Worm (Caenorhabditis elegans) whole organism, midembryonic: Measurements from ENCODE around the gene pcm-1.

Source experiments
- T22C8.4 ChIP-seq: fragments of 200-800 bp; sonication (Bioruptor generic); IDR thresholded peaks from 2 replicates; pipeline ENCODE4 v1.3.6; 2022; ENCODE audit warnings: missing genetic modification characterization, missing compliant biosample characterization
- cog-1 ChIP-seq: sonication (generic microtip); optimal IDR thresholded peaks from 2 replicates; lab custom pipeline; 2016; ENCODE audit warnings: missing genetic modification characterization, missing compliant biosample characterization
- flt-1 ChIP-seq: fragments of 200-800 bp; sonication (Bioruptor generic); IDR thresholded peaks from 2 replicates; pipeline ENCODE4 v1.3.6; 2022; ENCODE audit warnings: missing genetic modification characterization, missing compliant biosample characterization
- klf-2 ChIP-seq: fragments of 200-800 bp; sonication (Bioruptor generic); conservative IDR thresholded peaks from 2 replicates; pipeline ENCODE4 v1.3.6; 2022; ENCODE audit warnings: missing genetic modification reagents, missing genetic modification characterization, missing compliant biosample characterization
- med-1 ChIP-seq: sonication (generic microtip); optimal IDR thresholded peaks from 2 replicates; lab custom pipeline; 2017; ENCODE audit warnings: missing genetic modification characterization, mild to moderate bottlenecking, missing compliant biosample characterization, antibody characterized with exemption, missing genetic modification reagents; ENCODE audit not compliant: insufficient read depth
- ref-1 ChIP-seq: fragments of 200-800 bp; sonication (Bioruptor generic); conservative IDR thresholded peaks from 2 replicates; pipeline ENCODE4 v1.3.6; 2022; ENCODE audit warnings: missing genetic modification reagents, missing genetic modification characterization, missing compliant biosample characterization
- tab-1 ChIP-seq: fragments of 200-800 bp; sonication (Bioruptor generic); IDR thresholded peaks from 2 replicates; pipeline ENCODE4 v1.3.6; 2022; ENCODE audit warnings: missing genetic modification characterization, missing compliant biosample characterization
- ztf-23 ChIP-seq: fragments of 200-800 bp; sonication (Bioruptor generic); IDR thresholded peaks from 2 replicates; pipeline ENCODE4 v1.3.6; 2022; ENCODE audit warnings: missing genetic modification reagents, missing genetic modification characterization, missing compliant biosample characterization
- ztf-29 ChIP-seq: fragments of 200-800 bp; sonication (Bioruptor generic); IDR thresholded peaks from 2 replicates; pipeline ENCODE4 v1.3.6; 2022; ENCODE audit warnings: missing genetic modification reagents, missing genetic modification characterization, missing compliant biosample characterization

Gene pcm-1

DNA sequence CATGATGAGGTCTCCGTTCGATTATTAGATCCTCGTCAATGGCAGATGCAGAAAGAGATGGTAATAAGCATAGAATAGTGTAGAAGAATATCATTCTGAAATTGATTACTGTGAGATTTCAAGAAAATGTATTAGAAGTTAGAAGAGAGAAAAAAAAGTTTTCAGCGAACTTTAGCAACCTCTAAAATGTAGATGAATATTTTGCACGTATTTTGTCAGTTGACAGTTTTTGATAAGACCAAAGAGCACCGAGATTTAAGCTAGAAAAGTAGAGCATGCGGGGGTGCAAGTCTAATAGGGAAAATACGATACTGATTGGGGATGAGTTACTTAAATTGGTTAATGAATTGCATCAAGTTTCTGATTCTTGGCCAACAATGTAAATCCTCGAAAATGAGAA, 8.9 kb downstream of the pcm-1 start, which contains the start of gene M03F8.6:
M03F8.6 (minus strand) TSS at position 101 of the 400 bp plus-strand sequence.
- TF ChIP-seq ztf-29 (GFP tag; lab: Robert Waterston, UW) = no peak

DNA sequence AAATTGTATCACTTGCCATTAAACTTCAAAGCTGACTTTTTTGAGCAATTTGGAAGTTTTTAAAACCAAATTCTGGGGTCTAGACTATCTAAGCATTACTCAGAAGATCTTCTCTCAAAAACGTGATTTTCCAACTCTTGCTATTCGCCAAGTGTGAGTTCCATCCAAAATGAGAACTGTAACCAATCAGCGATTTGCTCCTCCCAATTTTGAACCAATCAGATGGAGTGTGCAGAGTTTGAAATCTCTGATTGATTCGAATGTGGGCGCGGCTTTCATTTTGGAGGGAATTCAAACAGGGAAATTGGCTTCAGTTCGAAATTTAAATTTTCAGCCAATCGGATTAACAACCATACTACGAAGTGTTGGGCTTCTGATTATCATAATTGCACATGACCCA, 10.6 kb downstream of the pcm-1 start:
- TF ChIP-seq flt-1 (GFP tag; lab: Robert Waterston, UW) (no peak), ztf-29 (GFP tag; lab: Robert Waterston, UW) (no peak), ref-1 (GFP tag; lab: Robert Waterston, UW) (no peak), med-1 (GFP tag; lab: Kevin White, UChicago) (no peak), tab-1 (no peak), ztf-23 (no peak), klf-2 (GFP tag; lab: Robert Waterston, UW) (no peak), cog-1 (tag; lab: Kevin White, UChicago) (no peak), T22C8.4 (no peak)

DNA sequence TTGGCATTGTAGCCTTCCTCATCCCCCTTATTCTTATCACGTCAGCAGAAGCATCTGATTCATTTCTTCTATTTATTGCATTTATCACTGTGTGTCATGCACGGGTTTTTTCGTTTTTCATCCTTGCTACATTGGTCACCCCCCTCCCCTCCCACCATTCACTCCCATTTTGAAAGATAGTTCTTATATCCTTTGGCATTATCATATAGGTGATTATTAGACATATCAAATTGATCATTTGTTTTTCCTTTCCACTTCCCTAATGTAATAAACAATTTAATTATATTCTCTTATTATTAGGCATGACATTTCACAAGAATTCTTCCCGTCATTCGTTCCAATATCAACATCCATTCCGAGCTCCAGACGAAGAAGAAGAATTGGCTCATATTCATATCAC, 12.5 kb downstream of the pcm-1 start, which contains the start of gene M03F8.1:
M03F8.1 (plus strand) TSS at position 301 of the 400 bp plus-strand sequence.
- no peak for TF ChIP-seq med-1 (GFP tag; lab: Kevin White, UChicago)
- no peak for TF ChIP-seq flt-1 (GFP tag; lab: Robert Waterston, UW)
- no peak for TF ChIP-seq T22C8.4
- no peak for TF ChIP-seq tab-1
- no peak for TF ChIP-seq ref-1 (GFP tag; lab: Robert Waterston, UW)
- no peak for TF ChIP-seq ztf-23
- no peak for TF ChIP-seq ztf-29 (GFP tag; lab: Robert Waterston, UW)
- TF ChIP-seq cog-1 (tag; lab: Kevin White, UChicago) = no peak
- TF ChIP-seq klf-2 (GFP tag; lab: Robert Waterston, UW) = no peak

DNA sequence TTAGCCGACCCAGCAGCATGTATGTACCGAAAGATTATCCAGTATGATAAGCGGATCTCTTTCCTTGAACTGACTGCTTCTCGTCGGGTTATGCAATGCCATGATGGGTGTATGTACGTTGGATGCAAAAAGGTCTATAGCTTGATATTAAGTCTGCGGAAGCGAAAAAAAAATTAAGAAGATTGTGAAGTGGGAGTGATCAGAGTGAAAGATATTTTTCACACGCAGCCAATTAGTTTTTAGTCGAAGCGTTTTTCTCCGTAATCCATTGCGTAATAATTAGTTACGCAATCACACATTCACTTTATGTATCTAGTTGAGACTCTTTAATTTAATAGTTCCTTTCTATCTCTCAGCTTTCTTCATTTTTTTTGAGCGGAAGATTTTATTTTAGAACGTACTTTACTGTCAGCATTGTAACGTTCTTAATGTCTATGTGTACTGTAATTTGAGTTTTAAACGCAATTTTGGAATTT, 14.0 kb downstream of the pcm-1 start:
- no peak for TF ChIP-seq T22C8.4
- no peak for TF ChIP-seq klf-2 (GFP tag; lab: Robert Waterston, UW)
- TF ChIP-seq med-1 (GFP tag; lab: Kevin White, UChicago) = no peak
- TF ChIP-seq cog-1 (tag; lab: Kevin White, UChicago) = no peak
- no peak for TF ChIP-seq ztf-29 (GFP tag; lab: Robert Waterston, UW)
- TF ChIP-seq ztf-23 = no peak
- TF ChIP-seq ref-1 (GFP tag; lab: Robert Waterston, UW) = no peak
- TF ChIP-seq flt-1 (GFP tag; lab: Robert Waterston, UW) = no peak
- no peak for TF ChIP-seq tab-1

DNA sequence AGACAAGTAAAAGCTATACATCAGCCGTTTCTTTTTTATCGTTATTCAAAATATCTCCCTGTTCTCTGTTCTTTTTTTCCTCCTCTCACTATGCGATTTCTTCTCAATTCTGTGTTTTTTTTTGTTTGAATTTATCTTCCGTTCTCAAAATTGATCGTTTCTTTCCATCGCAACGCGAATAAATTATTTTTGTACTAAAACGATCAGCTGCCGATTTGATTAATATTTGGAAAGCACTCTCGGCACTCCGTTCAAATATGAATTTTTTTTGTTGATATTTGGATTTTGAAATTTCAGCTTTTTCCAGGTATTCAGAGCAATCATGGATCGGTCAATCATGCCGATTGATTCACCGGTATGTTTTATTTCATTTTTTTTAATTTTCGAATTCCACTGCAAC, 20.5 kb downstream of the pcm-1 start, which contains the start of gene pst-1:
pst-1 (plus strand) TSS at position 301 of the 400 bp plus-strand sequence.
- no peak for TF ChIP-seq flt-1 (GFP tag; lab: Robert Waterston, UW)
- TF ChIP-seq ztf-29 (GFP tag; lab: Robert Waterston, UW) = no peak
- no peak for TF ChIP-seq med-1 (GFP tag; lab: Kevin White, UChicago)
- no peak for TF ChIP-seq T22C8.4
- no peak for TF ChIP-seq ztf-23
- no peak for TF ChIP-seq ref-1 (GFP tag; lab: Robert Waterston, UW)
- TF ChIP-seq tab-1 = no peak
- no peak for TF ChIP-seq klf-2 (GFP tag; lab: Robert Waterston, UW)
- no peak for TF ChIP-seq cog-1 (tag; lab: Kevin White, UChicago)

DNA sequence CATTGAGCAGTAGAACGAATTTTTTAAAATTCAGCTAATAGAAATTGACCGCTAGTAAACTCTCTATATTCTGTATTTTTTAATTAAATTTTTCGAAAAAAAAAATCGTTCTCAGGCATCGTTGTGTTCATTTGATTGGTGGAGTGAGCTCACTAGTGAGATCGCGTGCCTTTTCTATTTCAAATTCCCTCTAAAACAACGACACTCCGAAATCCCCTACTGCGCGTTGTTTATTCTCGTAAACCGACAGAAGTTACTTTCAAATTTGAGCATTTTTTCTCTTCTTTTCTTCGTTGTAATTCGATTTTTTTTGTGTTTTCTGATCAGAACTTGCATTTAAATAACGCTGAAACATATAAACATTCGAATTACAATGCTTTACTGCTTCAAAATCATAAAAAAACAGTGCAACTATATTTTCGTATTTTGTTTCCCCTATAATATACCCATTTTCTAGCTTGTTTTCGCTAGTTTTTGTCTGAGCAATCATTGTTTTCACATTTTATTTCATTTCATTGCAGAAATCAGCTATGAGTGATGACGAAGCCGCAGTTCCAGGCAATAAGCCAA, 24.1 kb downstream of the pcm-1 start, which contains the start of gene syf-3:
syf-3 (plus strand) TSS at position 520 of the 570 bp plus-strand sequence.
- no peak for TF ChIP-seq klf-2 (GFP tag; lab: Robert Waterston, UW)
- no peak for TF ChIP-seq med-1 (GFP tag; lab: Kevin White, UChicago)
- no peak for TF ChIP-seq ztf-23
- no peak for TF ChIP-seq T22C8.4
- TF ChIP-seq ref-1 (GFP tag; lab: Robert Waterston, UW) = no peak
- no peak for TF ChIP-seq tab-1
- TF ChIP-seq cog-1 (tag; lab: Kevin White, UChicago) = no peak
- TF ChIP-seq ztf-29 (GFP tag; lab: Robert Waterston, UW) = no peak
- no peak for TF ChIP-seq flt-1 (GFP tag; lab: Robert Waterston, UW)

DNA sequence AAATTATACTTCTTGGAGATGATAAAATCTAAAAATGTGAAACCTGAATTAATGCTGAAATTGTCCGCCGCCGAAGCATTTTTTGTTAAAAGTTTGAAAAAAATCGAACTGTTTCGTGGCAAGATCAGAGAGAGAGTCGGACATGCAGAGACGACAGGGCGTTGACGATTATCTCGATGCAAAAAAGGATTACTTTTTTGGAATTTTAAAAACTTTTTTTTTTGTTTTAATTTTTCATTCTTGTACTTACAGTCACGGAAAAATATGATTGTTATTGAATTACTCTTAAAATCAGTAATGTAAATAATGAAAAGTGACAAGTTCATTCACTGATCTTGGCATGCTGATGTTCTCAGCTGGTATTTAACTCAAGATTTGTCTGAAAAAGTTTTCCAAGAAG, 27.0 kb downstream of the pcm-1 start, which contains the start of the genes M03F8.5 and M03F8.7:
M03F8.5 (minus strand) TSS at position 101 of the 400 bp plus-strand sequence.
M03F8.7 (plus strand) TSS at position 249 of the 400 bp plus-strand sequence.
- TF ChIP-seq ztf-23 (no peak), med-1 (GFP tag; lab: Kevin White, UChicago) (no peak), tab-1 (no peak), ref-1 (GFP tag; lab: Robert Waterston, UW) (no peak), cog-1 (tag; lab: Kevin White, UChicago) (no peak), ztf-29 (GFP tag; lab: Robert Waterston, UW) (no peak)

DNA sequence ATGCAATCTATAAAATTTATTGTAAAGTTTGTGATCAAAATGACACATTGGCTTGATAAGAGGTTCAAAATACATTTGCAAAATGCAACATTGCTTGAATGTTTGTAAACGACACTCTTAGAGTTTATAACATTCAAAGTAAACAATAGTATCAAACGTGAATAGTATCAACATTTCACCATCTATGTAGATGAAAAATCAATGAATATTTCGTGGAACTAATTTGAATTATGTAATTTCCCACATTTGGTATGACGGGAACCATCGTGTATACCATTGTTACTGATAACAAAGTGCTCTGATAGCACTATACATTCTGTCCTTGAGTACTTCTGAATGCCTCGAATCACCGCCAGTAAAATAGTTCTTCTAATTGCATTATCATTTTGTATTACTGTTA, 33.1 kb downstream of the pcm-1 start, which contains the start of gene galt-1:
galt-1 (plus strand) TSS at position 318 of the 400 bp plus-strand sequence.
- TF ChIP-seq klf-2 (GFP tag; lab: Robert Waterston, UW) (no peak), ztf-23 (no peak), ztf-29 (GFP tag; lab: Robert Waterston, UW) (no peak), ref-1 (GFP tag; lab: Robert Waterston, UW) (no peak), cog-1 (tag; lab: Kevin White, UChicago) (no peak), med-1 (GFP tag; lab: Kevin White, UChicago) (no peak), tab-1 (no peak), flt-1 (GFP tag; lab: Robert Waterston, UW) (no peak), T22C8.4 (no peak)

DNA sequence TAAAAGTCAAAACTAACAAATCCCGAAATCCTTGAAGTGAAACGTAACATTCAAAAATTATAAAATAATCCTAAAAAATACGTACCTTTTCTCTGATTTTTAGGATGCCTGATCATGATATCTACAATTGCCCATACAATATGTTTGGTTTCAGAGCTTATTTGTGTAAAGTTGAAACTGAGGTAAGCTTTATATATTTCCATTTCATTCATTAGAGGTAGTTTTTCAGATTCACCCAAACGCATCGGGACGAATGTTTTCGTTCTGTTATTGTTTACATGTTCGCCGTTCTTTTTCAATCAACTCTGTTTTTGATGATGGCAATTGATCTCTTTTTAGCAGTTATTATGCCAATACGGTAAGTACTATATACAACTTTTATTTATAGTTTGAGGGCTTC, 35.7 kb downstream of the pcm-1 start:
- TF ChIP-seq ztf-29 (GFP tag; lab: Robert Waterston, UW) (no peak), tab-1 (no peak), klf-2 (GFP tag; lab: Robert Waterston, UW) (no peak), ztf-23 (no peak), T22C8.4 (no peak), flt-1 (GFP tag; lab: Robert Waterston, UW) (no peak), cog-1 (tag; lab: Kevin White, UChicago) (no peak)
